Fruit fly (Drosophila melanogaster): Measurements from ENCODE around the gene Tyler.

dm6 chrX:19590579-19590978 lies 20.7 kb upstream of the Tyler start:
- TF ChIP-seq CG6854 (GFP tag; optimal IDR thresholded peaks at IDR 0.05) (no peak), CG6808 (GFP tag; optimal IDR thresholded peaks at IDR 0.05) (no peak), CG6792 (GFP tag; optimal IDR thresholded peaks at IDR 0.05) (no peak), CG8319 (GFP tag; optimal IDR thresholded peaks at IDR 0.05) (no peak), CG16779 (tag; optimal IDR thresholded peaks at IDR 0.05) (no peak), CG7368 (GFP tag; optimal IDR thresholded peaks at IDR 0.05) (no peak), Gug (GFP tag; IDR thresholded peaks at IDR 0.05) (no peak)
